Worm (Caenorhabditis elegans): ENCODE measurements around the gene C50E3.11.

- no peak for TF ChIP-seq elt-2 (tag; optimal IDR thresholded peaks at IDR 0.05)
- no peak for TF ChIP-seq gmeb-2 (tag; optimal IDR thresholded peaks at IDR 0.05)
- TF ChIP-seq pax-1 (tag; optimal IDR thresholded peaks at IDR 0.05) = no peak
Observed at ce11 chrV:7600149-7600548, 3.1 kb downstream of the C50E3.11 start, which contains the start of gene C50E3.9.
